Fruit fly (Drosophila melanogaster): ENCODE data around the gene Gr93c.

Gene Gr93c

DNA sequence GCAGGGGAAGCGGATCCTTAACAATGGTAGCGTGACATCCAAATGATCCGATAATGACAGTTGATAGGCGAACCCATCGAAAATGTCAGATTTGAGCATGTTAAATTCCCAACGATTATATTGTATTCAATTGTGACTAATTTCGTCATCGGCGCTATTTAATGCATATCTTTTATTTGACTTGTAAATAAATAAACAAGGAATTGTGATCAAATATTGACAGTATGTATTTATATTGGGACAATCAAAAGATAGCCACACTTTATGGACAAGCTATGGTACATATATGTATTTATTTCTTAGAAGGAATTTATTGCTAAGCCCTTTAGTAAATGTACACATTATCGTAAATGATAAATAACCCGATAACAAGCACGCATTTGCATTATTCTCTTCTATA is 19.9 kb downstream of the Gr93c start (continued):
- TF ChIP-seq Mes4 (GFP tag; optimal IDR thresholded peaks at IDR 0.05) (no peak), CG13424 (tag; optimal IDR thresholded peaks at IDR 0.05) (no peak), nerfin-1 (tag; optimal IDR thresholded peaks at IDR 0.05) (peak; percentile 7), Hand (GFP tag; optimal IDR thresholded peaks at IDR 0.05) (no peak), chm (GFP tag; IDR thresholded peaks at IDR 0.05) (peak; percentile 35; the same call in 1 of the 2 replicates), tap (tag; optimal IDR thresholded peaks at IDR 0.05) (peak; percentile 26), Sox102F (GFP tag; optimal IDR thresholded peaks at IDR 0.05) (no peak), wor (GFP tag; IDR thresholded peaks at IDR 0.05) (no peak), Usf (GFP tag; optimal IDR thresholded peaks at IDR 0.05) (no peak), org-1 (GFP tag; optimal IDR thresholded peaks at IDR 0.05) (no peak), pho (GFP tag; optimal IDR thresholded peaks at IDR 0.05) (no peak), klu (GFP tag; IDR thresholded peaks at IDR 0.05) (no peak), sim (GFP tag; IDR thresholded peaks at IDR 0.05) (no peak), CG3065 (GFP tag; optimal IDR thresholded peaks at IDR 0.05) (no peak), MESR4 (GFP tag; optimal IDR thresholded peaks at IDR 0.05) (no peak), CG7372 (GFP tag; IDR thresholded peaks at IDR 0.05) (no peak), CG12104 (GFP tag; optimal IDR thresholded peaks at IDR 0.05) (no peak), bab2 (GFP tag; optimal IDR thresholded peaks at IDR 0.05) (no peak), gce (GFP tag; IDR thresholded peaks at IDR 0.05) (no peak), Gsc (GFP tag; IDR thresholded peaks at IDR 0.05) (no peak), CG7271 (tag; optimal IDR thresholded peaks at IDR 0.05) (peak; percentile 26), sens (GFP tag) (peak; percentile 79), CG2678 (tag; optimal IDR thresholded peaks at IDR 0.05) (peak; percentile 47), CG8388 (GFP tag; optimal IDR thresholded peaks at IDR 0.05) (no peak), az2 (GFP tag; optimal IDR thresholded peaks at IDR 0.05) (no peak), lov (optimal IDR thresholded peaks at IDR 0.05) (no peak), lov (GFP tag; IDR thresholded peaks at IDR 0.05) (no peak), zen (tag; optimal IDR thresholded peaks at IDR 0.05) (no peak), fd64A (GFP tag; optimal IDR thresholded peaks at IDR 0.05) (peak; percentile 36), Sox100B (GFP tag; optimal IDR thresholded peaks at IDR 0.05) (peak; percentile 38), Doc3 (GFP tag; IDR thresholded peaks at IDR 0.05; ENCODE audit: partially characterized antibody) (no peak), btn (GFP tag; optimal IDR thresholded peaks at IDR 0.05) (no peak), H2.0 (GFP tag; IDR thresholded peaks at IDR 0.05) (no peak), ewg (GFP tag; optimal IDR thresholded peaks at IDR 0.05) (no peak), PHDP (tag; optimal IDR thresholded peaks at IDR 0.05) (peak; percentile 15), sens-2 (GFP tag; IDR thresholded peaks at IDR 0.05) (no peak), CG18262 (tag; optimal IDR thresholded peaks at IDR 0.05) (peak; percentile 31), CG15011 (GFP tag; optimal IDR thresholded peaks at IDR 0.05) (peak; percentile 28), cas (GFP tag; IDR thresholded peaks at IDR 0.05) (no peak), ftz-f1 (GFP tag; optimal IDR thresholded peaks at IDR 0.05) (no peak), ssp (GFP tag; IDR thresholded peaks at IDR 0.05) (no peak), CG11456 (GFP tag; IDR thresholded peaks at IDR 0.05) (no peak), CG4854 (GFP tag; optimal IDR thresholded peaks at IDR 0.05) (no peak), CG34422 (GFP tag; IDR thresholded peaks at IDR 0.05) (no peak), mam (GFP tag; optimal IDR thresholded peaks at IDR 0.05) (no peak), pfk (GFP tag; optimal IDR thresholded peaks at IDR 0.05) (no peak), CG12744 (GFP tag; optimal IDR thresholded peaks at IDR 0.05) (no peak), B-H1 (GFP tag; IDR thresholded peaks at IDR 0.05) (no peak), CG6813 (GFP tag; optimal IDR thresholded peaks at IDR 0.05) (peak; percentile 44), CG18764 (GFP tag; optimal IDR thresholded peaks at IDR 0.05) (peak; percentile 5), HmgD (GFP tag; optimal IDR thresholded peaks at IDR 0.05) (no peak), CG13775 (GFP tag; optimal IDR thresholded peaks at IDR 0.05) (no peak)

Data from whole organism, embryonic.